Worm (Caenorhabditis elegans): ENCODE results near the gene lips-7.

DNA sequence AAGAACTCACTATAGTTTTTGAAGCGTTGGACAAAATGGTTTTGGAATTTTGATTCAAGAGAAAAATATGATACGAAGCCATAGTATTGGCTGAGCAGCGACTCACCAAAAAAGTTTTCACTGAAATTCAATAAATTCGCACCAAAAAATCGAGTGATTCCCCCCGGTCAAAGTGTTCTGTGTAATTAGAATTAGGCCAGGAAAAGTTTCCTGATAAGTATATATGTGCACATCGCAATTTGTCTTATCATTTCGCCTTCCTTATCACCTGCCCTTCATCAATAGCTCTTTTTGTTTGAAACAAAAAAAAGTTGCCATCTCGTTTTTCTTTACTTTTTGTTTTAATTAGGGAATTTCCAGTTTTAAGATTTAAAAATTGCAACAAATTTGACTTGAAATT, 29.9 kb upstream of the lips-7 start:
- TF ChIP-seq tlf-1 (GFP tag; optimal IDR thresholded peaks at IDR 0.05), result no peak
- TF ChIP-seq pbrm-1 (GFP tag; IDR thresholded peaks at IDR 0.05), result no peak
- no peak for TF ChIP-seq attf-5 (GFP tag; optimal IDR thresholded peaks at IDR 0.05)
- no peak for TF ChIP-seq chd-7 (tag; optimal IDR thresholded peaks at IDR 0.05)
- TF ChIP-seq repo-1 (tag; optimal IDR thresholded peaks at IDR 0.05), result no peak
- TF ChIP-seq him-1 (tag; optimal IDR thresholded peaks at IDR 0.05), result no peak
- TF ChIP-seq lag-1 (GFP tag; IDR thresholded peaks at IDR 0.05), result no peak

Measured in whole organism, young adult.